Worm (Caenorhabditis elegans): ENCODE data around the gene ZK177.3.
"Not testable (repeated sequence)": the region's sequence is repeated elsewhere in the genome, so short reads cannot be mapped to it uniquely, and the experiment has no call there.

- TF ChIP-seq nhr-232 (tag; optimal IDR thresholded peaks at IDR 0.05); pha-4 (tag; optimal IDR thresholded peaks at IDR 0.05); dmd-4 (tag; optimal IDR thresholded peaks at IDR 0.05; ENCODE audit: borderline replicate concordance); fkh-10 (GFP tag; optimal IDR thresholded peaks at IDR 0.05); ztf-16 (tag; optimal IDR thresholded peaks at IDR 0.05); hlh-6 (tag; optimal IDR thresholded peaks at IDR 0.05); ttx-3 (tag; optimal IDR thresholded peaks at IDR 0.05); ets-4 (tag; optimal IDR thresholded peaks at IDR 0.05): not testable (repeated sequence)
Observed at ce11 chrII:5540113-5540512, 24.5 kb downstream of the ZK177.3 start, which contains the start of gene hlh-27.
